Fruit fly (Drosophila melanogaster) whole organism, embryonic: ENCODE data around the gene SmD1.

Source experiments
- CG10267 ChIP-seq: fragments of 200-800 bp; sonication (Bioruptor generic); optimal IDR thresholded peaks from 2 replicates; lab custom pipeline; 2018; ENCODE audit warnings: missing biosample characterization, mild to moderate bottlenecking, missing genetic modification characterization, moderate library complexity
- CG10654 ChIP-seq: fragments of 200-800 bp; sonication (Bioruptor generic); optimal IDR thresholded peaks from 2 replicates; lab custom pipeline; 2016; ENCODE audit warnings: missing biosample characterization, missing genetic modification characterization
- CG11085 ChIP-seq: fragments of 200-800 bp; sonication (Bioruptor generic); IDR thresholded peaks from 2 replicates; pipeline ENCODE4 v1.3.6; 2022; ENCODE audit warnings: missing biosample characterization, missing genetic modification characterization
- CG12236 ChIP-seq: fragments of 200-800 bp; sonication (Bioruptor generic); optimal IDR thresholded peaks from 2 replicates; lab custom pipeline; 2016; ENCODE audit warnings: missing biosample characterization, missing genetic modification characterization
- CG16815 ChIP-seq: fragments of 200-800 bp; sonication (Bioruptor generic); optimal IDR thresholded peaks from 3 replicates; lab custom pipeline; 2017; ENCODE audit warnings: missing biosample characterization, mild to moderate bottlenecking, missing genetic modification characterization
- CG16863 ChIP-seq: fragments of 200-800 bp; sonication (Bioruptor generic); optimal IDR thresholded peaks from 3 replicates; lab custom pipeline; 2016; ENCODE audit warnings: missing biosample characterization, missing genetic modification characterization
- CG17186 ChIP-seq: fragments of 200-800 bp; sonication (Bioruptor generic); optimal IDR thresholded peaks from 3 replicates; lab custom pipeline; 2017; ENCODE audit warnings: missing biosample characterization, missing genetic modification reagents, missing genetic modification characterization
- CG17912 ChIP-seq: fragments of 200-800 bp; sonication (Bioruptor generic); optimal IDR thresholded peaks from 2 replicates; lab custom pipeline; 2018; ENCODE audit warnings: missing biosample characterization, mild to moderate bottlenecking, missing genetic modification characterization
- CG18619 ChIP-seq: fragments of 200-800 bp; sonication (Bioruptor generic); optimal IDR thresholded peaks from 3 replicates; lab custom pipeline; 2017; ENCODE audit warnings: missing biosample characterization, mild to moderate bottlenecking, missing genetic modification characterization
- CG30431 ChIP-seq: fragments of 200-800 bp; sonication (Bioruptor generic); optimal IDR thresholded peaks from 2 replicates; lab custom pipeline; 2017; ENCODE audit warnings: missing biosample characterization, missing genetic modification characterization
- CG3065 ChIP-seq: fragments of 200-800 bp; sonication (Bioruptor generic); optimal IDR thresholded peaks from 2 replicates; lab custom pipeline; 2016; ENCODE audit warnings: missing biosample characterization, missing genetic modification characterization
- CG33213 ChIP-seq: fragments of 200-800 bp; sonication (Bioruptor generic); optimal IDR thresholded peaks from 3 replicates; lab custom pipeline; 2016; ENCODE audit warnings: missing biosample characterization, missing genetic modification characterization
- CG34376 ChIP-seq: fragments of 200-800 bp; sonication (Bioruptor generic); optimal IDR thresholded peaks from 2 replicates; lab custom pipeline; 2018; ENCODE audit warnings: missing biosample characterization, mild to moderate bottlenecking, missing genetic modification characterization
- CG34422 ChIP-seq: fragments of 200-800 bp; sonication (Bioruptor generic); IDR thresholded peaks from 3 replicates; pipeline ENCODE4 v1.3.6; 2022; ENCODE audit warnings: missing biosample characterization, missing genetic modification characterization
- CG4282 ChIP-seq: fragments of 200-800 bp; sonication (Bioruptor generic); optimal IDR thresholded peaks from 2 replicates; lab custom pipeline; 2016; ENCODE audit warnings: missing biosample characterization, missing genetic modification characterization
- CG6272 ChIP-seq: fragments of 200-800 bp; sonication (Bioruptor generic); IDR thresholded peaks from 2 replicates; pipeline ENCODE4 v1.3.6; 2022; ENCODE audit warnings: missing biosample characterization, missing genetic modification characterization
- CG7786 ChIP-seq: fragments of 200-800 bp; sonication (Bioruptor generic); optimal IDR thresholded peaks from 2 replicates; lab custom pipeline; 2016; ENCODE audit warnings: missing biosample characterization, missing genetic modification characterization
- CHES-1-like ChIP-seq: fragments of 200-800 bp; sonication (Bioruptor generic); optimal IDR thresholded peaks from 2 replicates; lab custom pipeline; 2016; ENCODE audit warnings: missing biosample characterization, missing genetic modification characterization
- Camta ChIP-seq: fragments of 200-800 bp; sonication (Bioruptor generic); optimal IDR thresholded peaks from 2 replicates; lab custom pipeline; 2016; ENCODE audit warnings: missing biosample characterization, missing genetic modification characterization
- CoRest ChIP-seq: fragments of 200-800 bp; sonication (Bioruptor generic); optimal IDR thresholded peaks from 3 replicates; lab custom pipeline; 2018; ENCODE audit warnings: missing biosample characterization, mild to moderate bottlenecking, missing genetic modification characterization, moderate library complexity
- Dad ChIP-seq: fragments of 200-800 bp; sonication (Bioruptor generic); optimal IDR thresholded peaks from 3 replicates; lab custom pipeline; 2016; ENCODE audit warnings: missing biosample characterization, missing genetic modification characterization
- Dp ChIP-seq: fragments of 200-800 bp; sonication (Bioruptor generic); optimal IDR thresholded peaks from 2 replicates; lab custom pipeline; 2018; ENCODE audit warnings: missing biosample characterization, mild to moderate bottlenecking, missing genetic modification characterization, moderate library complexity
- Hmr ChIP-seq: fragments of 200-800 bp; sonication (Bioruptor generic); optimal IDR thresholded peaks from 3 replicates; lab custom pipeline; 2017; ENCODE audit warnings: mild to moderate bottlenecking, missing biosample characterization, missing genetic modification reagents, missing genetic modification characterization
- Hsf ChIP-seq: fragments of 200-800 bp; sonication (Bioruptor generic); optimal IDR thresholded peaks from 3 replicates; lab custom pipeline; 2016; ENCODE audit warnings: missing biosample characterization, missing genetic modification characterization
- Jarid2 ChIP-seq: fragments of 200-800 bp; sonication (Bioruptor generic); optimal IDR thresholded peaks from 3 replicates; lab custom pipeline; 2017; ENCODE audit warnings: mild to moderate bottlenecking, missing biosample characterization, missing genetic modification reagents, missing genetic modification characterization
- NC2α ChIP-seq: fragments of 200-800 bp; sonication (Bioruptor generic); optimal IDR thresholded peaks from 2 replicates; lab custom pipeline; 2016; ENCODE audit warnings: missing biosample characterization, missing genetic modification characterization
- Neu2 ChIP-seq: fragments of 200-800 bp; sonication (Bioruptor generic); optimal IDR thresholded peaks from 3 replicates; lab custom pipeline; 2016; ENCODE audit warnings: missing biosample characterization, missing genetic modification characterization, borderline replicate concordance
- NfI ChIP-seq: fragments of 200-800 bp; sonication (Bioruptor generic); optimal IDR thresholded peaks from 3 replicates; lab custom pipeline; 2018; ENCODE audit warnings: missing biosample characterization, mild to moderate bottlenecking, missing genetic modification characterization, moderate library complexity
- Pdp1 ChIP-seq, 2 experiments: fragments of 200-800 bp; sonication (Bioruptor generic); optimal IDR thresholded peaks; 3 replicates each; lab custom pipeline; 2016; ENCODE audit warnings: missing biosample characterization in 2 of 2, missing genetic modification characterization in 2 of 2, mild to moderate bottlenecking in 1 of 2, moderate library complexity in 1 of 2
- Scr ChIP-seq: fragments of 200-800 bp; sonication (Bioruptor generic); IDR thresholded peaks from 2 replicates; pipeline ENCODE4 v1.3.6; 2022; ENCODE audit warnings: missing biosample characterization, missing genetic modification characterization; ENCODE audit not compliant: partially characterized antibody
- Spps ChIP-seq: fragments of 200-800 bp; sonication (Bioruptor generic); optimal IDR thresholded peaks from 2 replicates; lab custom pipeline; 2018; ENCODE audit warnings: missing biosample characterization, mild to moderate bottlenecking, missing genetic modification characterization
- Vsx1 ChIP-seq: fragments of 200-800 bp; sonication (Bioruptor generic); optimal IDR thresholded peaks from 2 replicates; lab custom pipeline; 2017; ENCODE audit warnings: missing biosample characterization, mild to moderate bottlenecking, missing genetic modification characterization, missing genetic modification reagents
- ap ChIP-seq: fragments of 200-800 bp; sonication (Bioruptor generic); IDR thresholded peaks from 2 replicates; pipeline ENCODE4 v1.3.6; 2022; ENCODE audit warnings: missing biosample characterization, missing genetic modification characterization
- bcd ChIP-seq: fragments of 200-800 bp; sonication (Bioruptor generic); optimal IDR thresholded peaks from 2 replicates; lab custom pipeline; 2017; ENCODE audit warnings: missing biosample characterization, mild to moderate bottlenecking, missing genetic modification characterization
- cas ChIP-seq: fragments of 200-800 bp; sonication (Bioruptor generic); IDR thresholded peaks from 2 replicates; pipeline ENCODE4 v1.3.6; 2022; ENCODE audit warnings: missing biosample characterization, missing genetic modification characterization
- caup ChIP-seq: fragments of 200-800 bp; sonication (Bioruptor generic); optimal IDR thresholded peaks from 3 replicates; lab custom pipeline; 2017; ENCODE audit warnings: missing biosample characterization, mild to moderate bottlenecking, missing genetic modification characterization, moderate library complexity; ENCODE audit not compliant: severe bottlenecking
- dmrt99B ChIP-seq: fragments of 200-800 bp; sonication (Bioruptor generic); optimal IDR thresholded peaks from 2 replicates; lab custom pipeline; 2018; ENCODE audit warnings: missing biosample characterization, mild to moderate bottlenecking, missing genetic modification characterization, moderate library complexity
- kah ChIP-seq: fragments of 200-800 bp; sonication (Bioruptor generic); optimal IDR thresholded peaks from 2 replicates; lab custom pipeline; 2018; ENCODE audit warnings: missing biosample characterization, mild to moderate bottlenecking, missing genetic modification characterization
- nmo ChIP-seq: fragments of 200-800 bp; sonication (Bioruptor generic); optimal IDR thresholded peaks from 2 replicates; lab custom pipeline; 2018; ENCODE audit warnings: missing biosample characterization, mild to moderate bottlenecking, missing genetic modification characterization, moderate library complexity
- nom ChIP-seq: fragments of 200-800 bp; sonication (Bioruptor generic); optimal IDR thresholded peaks from 2 replicates; lab custom pipeline; 2017; ENCODE audit warnings: missing biosample characterization, missing genetic modification characterization, mild to moderate bottlenecking, moderate library complexity, missing genetic modification reagents
- org-1 ChIP-seq: fragments of 200-800 bp; sonication (Bioruptor generic); optimal IDR thresholded peaks from 2 replicates; lab custom pipeline; 2017; ENCODE audit warnings: missing biosample characterization, missing genetic modification characterization
- pb ChIP-seq: fragments of 200-800 bp; sonication (Bioruptor generic); optimal IDR thresholded peaks from 3 replicates; lab custom pipeline; 2016; ENCODE audit warnings: missing biosample characterization, missing genetic modification characterization
- repo ChIP-seq: fragments of 200-800 bp; sonication (Bioruptor generic); optimal IDR thresholded peaks from 2 replicates; lab custom pipeline; 2016; ENCODE audit warnings: missing biosample characterization, missing genetic modification characterization
- sna ChIP-seq: fragments of 200-800 bp; sonication (Bioruptor generic); IDR thresholded peaks from 2 replicates; pipeline ENCODE4 v1.3.6; 2022; ENCODE audit warnings: missing biosample characterization, missing genetic modification characterization; ENCODE audit not compliant: partially characterized antibody
- ssp ChIP-seq: fragments of 200-800 bp; sonication (Bioruptor generic); IDR thresholded peaks from 2 replicates; pipeline ENCODE4 v1.3.6; 2022; ENCODE audit warnings: missing biosample characterization, missing genetic modification characterization
- vnd ChIP-seq: fragments of 200-800 bp; sonication (Bioruptor generic); IDR thresholded peaks from 3 replicates; pipeline ENCODE4 v1.3.6; 2022; ENCODE audit warnings: missing biosample characterization, missing genetic modification characterization; ENCODE audit not compliant: partially characterized antibody
- wdn ChIP-seq: fragments of 200-800 bp; sonication (Bioruptor generic); IDR thresholded peaks from 2 replicates; pipeline ENCODE4 v1.3.6; 2022; ENCODE audit warnings: missing biosample characterization, missing genetic modification characterization

SmD1 gene

DNA sequence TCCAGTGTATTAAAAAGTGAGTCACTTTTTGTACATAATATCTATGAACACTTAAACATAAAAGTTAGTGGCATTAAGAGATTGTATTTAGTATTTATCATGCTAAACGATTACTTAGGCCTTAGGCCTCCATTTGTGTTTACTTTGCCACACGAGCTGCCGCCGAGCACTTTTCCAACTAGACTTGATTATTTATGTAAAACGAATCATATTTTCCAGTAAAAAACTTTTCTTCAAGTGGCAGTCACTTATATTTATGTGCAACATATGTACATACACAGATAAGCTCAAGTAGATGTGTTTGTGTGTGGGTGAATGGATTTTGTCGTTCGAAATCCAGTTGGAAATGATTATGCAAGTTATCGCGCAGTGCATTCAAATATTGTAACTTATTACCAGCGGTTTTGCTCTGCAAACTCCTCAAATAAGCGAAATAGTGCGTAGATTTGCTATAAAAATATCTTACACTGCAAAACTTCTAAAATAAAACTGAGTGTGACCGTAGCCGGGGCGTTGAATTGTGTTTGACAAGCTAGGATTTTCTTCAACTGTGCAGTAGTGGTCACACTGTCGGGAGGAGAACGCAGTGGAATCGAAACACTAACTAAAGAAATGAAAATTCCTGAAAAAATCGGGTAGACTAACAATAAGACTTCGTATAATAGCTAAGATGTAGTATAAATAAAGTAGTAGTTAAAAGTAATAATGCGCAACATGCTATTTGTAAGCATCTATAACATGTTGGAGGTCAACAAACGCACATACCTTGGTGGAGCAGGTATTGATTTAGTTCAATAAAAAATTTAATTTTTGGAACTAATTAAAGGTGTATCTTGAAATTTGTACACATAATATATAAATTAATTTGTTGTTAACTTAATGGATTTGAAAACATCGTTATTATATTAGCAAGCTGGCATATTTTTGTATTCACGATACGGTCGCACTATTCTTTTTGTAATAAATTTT is 15.4 kb upstream of the SmD1 start, which contains the start of the genes Klc and CG10984 (continued):
- TF ChIP-seq nom (peak; percentile 57), CG34422 (GFP tag; lab: Robert Waterston, UW) (peak; percentile 87; the same call in 2 of the 3 replicates), CG30431 (GFP tag; lab: Kevin White, UChicago) (no peak), Hmr (GFP tag; lab: Kevin White, UChicago) (no peak), ap (GFP tag; lab: Robert Waterston, UW) (no peak; the same call in 1 of the 2 replicates), CoRest (tag; lab: Kevin White, UChicago) (peak; percentile 50), NC2α (GFP tag; lab: Kevin White, UChicago) (no peak), ssp (GFP tag; lab: Robert Waterston, UW) (no peak; the same call in 1 of the 2 replicates), CG4282 (GFP tag; lab: Kevin White, UChicago) (peak; percentile 72), CG16863 (GFP tag; lab: Kevin White, UChicago) (peak; percentile 48), CG11085 (GFP tag; lab: Robert Waterston, UW) (no peak), wdn (GFP tag; lab: Robert Waterston, UW) (0 out of 2 replicates have a peak, but pooled peaks have one; percentile 10), Spps (tag; lab: Kevin White, UChicago) (no peak), org-1 (peak; percentile 44), CG18619 (GFP tag; lab: Kevin White, UChicago) (peak; percentile 45), CG17912 (GFP tag; lab: Kevin White, UChicago) (no peak), Hsf (peak; percentile 61), vnd (GFP tag; lab: Robert Waterston, UW) (no peak), CG34376 (GFP tag; lab: Kevin White, UChicago) (peak; percentile 57), CG33213 (GFP tag; lab: Kevin White, UChicago) (peak; percentile 55), sna (GFP tag; lab: Robert Waterston, UW) (no peak), CHES-1-like (peak; percentile 66), CG16815 (peak; percentile 18), repo (GFP tag; lab: Kevin White, UChicago) (peak; percentile 34), CG10654 (GFP tag; lab: Kevin White, UChicago) (peak; percentile 42), CG7786 (GFP tag; lab: Kevin White, UChicago) (peak; percentile 66), CG10267 (tag; lab: Kevin White, UChicago) (peak; percentile 42), pb (GFP tag; lab: Kevin White, UChicago) (peak; percentile 73), caup (peak; percentile 57), NfI (GFP tag; lab: Kevin White, UChicago) (peak; percentile 68), Jarid2 (no peak), CG17186 (GFP tag; lab: Kevin White, UChicago) (no peak), Camta (GFP tag; lab: Kevin White, UChicago) (peak; percentile 63), Neu2 (no peak), CG6272 (GFP tag; lab: Robert Waterston, UW) (no peak), CG12236 (GFP tag; lab: Kevin White, UChicago) (peak; percentile 19), Dp (GFP tag; lab: Kevin White, UChicago) (peak; percentile 9), dmrt99B (tag; lab: Kevin White, UChicago) (no peak), Pdp1 (GFP tag; optimal IDR thresholded peaks at IDR 0.05; lab: Kevin White, UChicago) (peak; percentile 51 to 77), bcd (no peak), CG3065 (GFP tag; lab: Kevin White, UChicago) (no peak), nmo (GFP tag; lab: Kevin White, UChicago) (peak; percentile 49), Vsx1 (GFP tag; lab: Kevin White, UChicago) (no peak), Scr (GFP tag; lab: Robert Waterston, UW) (no peak), Dad (GFP tag; lab: Kevin White, UChicago) (peak; percentile 44), cas (peak; percentile 13; the same call in 1 of the 2 replicates), kah (GFP tag; lab: Kevin White, UChicago) (no peak)
